Worm (Caenorhabditis elegans): ENCODE results near the gene F43E2.11.

DNA sequence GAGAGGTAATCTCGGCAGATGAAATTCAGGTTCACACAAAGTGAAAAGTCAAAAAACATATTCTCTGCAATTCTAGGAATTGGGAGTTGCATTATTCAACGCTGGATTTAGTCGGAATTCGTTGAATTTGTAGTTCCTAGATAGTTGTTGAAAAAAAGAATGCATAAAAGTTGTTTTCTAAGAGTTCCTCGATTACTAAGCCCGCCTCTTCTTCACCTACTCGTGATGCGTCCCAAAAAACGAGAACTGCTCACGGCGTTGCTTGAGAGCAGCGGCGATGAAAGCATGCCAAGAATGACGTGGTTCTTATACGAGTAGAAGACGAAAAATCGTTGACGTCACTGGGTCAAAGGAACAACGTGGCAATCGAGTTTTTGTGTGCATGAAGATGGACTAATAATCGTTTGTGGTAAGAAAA, 45.0 kb downstream of the F43E2.11 start:
- TF ChIP-seq ztf-18 (tag; optimal IDR thresholded peaks at IDR 0.05), result no peak
- no peak for TF ChIP-seq snpc-4 (GFP tag; optimal IDR thresholded peaks at IDR 0.05)
- TF ChIP-seq snpc-4 (tag; optimal IDR thresholded peaks at IDR 0.05), result no peak
- no peak for TF ChIP-seq sdz-38 (tag; optimal IDR thresholded peaks at IDR 0.05)

Measured in whole organism, young adult.